Fruit fly (Drosophila melanogaster) whole organism, embryonic: ENCODE measurements around the gene Kaz1-ORFB.

Experiments used
- Abd-B ChIP-seq: fragments of 200-800 bp; sonication (Bioruptor generic); optimal IDR thresholded peaks from 2 replicates; lab custom pipeline; 2018; ENCODE audit warnings: missing biosample characterization, mild to moderate bottlenecking, missing genetic modification characterization, moderate library complexity
- Atf3 ChIP-seq: fragments of 200-800 bp; sonication (Bioruptor generic); optimal IDR thresholded peaks from 3 replicates; lab custom pipeline; 2016; ENCODE audit warnings: missing biosample characterization, missing genetic modification characterization
- BtbVII ChIP-seq: fragments of 200-800 bp; sonication (Bioruptor generic); optimal IDR thresholded peaks from 3 replicates; lab custom pipeline; 2017; ENCODE audit warnings: missing biosample characterization, mild to moderate bottlenecking, missing genetic modification characterization
- CG10565 ChIP-seq: fragments of 200-800 bp; sonication (Bioruptor generic); optimal IDR thresholded peaks from 3 replicates; lab custom pipeline; 2016; ENCODE audit warnings: missing biosample characterization, mild to moderate bottlenecking, missing genetic modification characterization
- CG10959 ChIP-seq: fragments of 200-800 bp; sonication (Bioruptor generic); IDR thresholded peaks from 2 replicates; pipeline ENCODE4 v1.3.6; 2022; ENCODE audit warnings: missing biosample characterization, missing genetic modification characterization
- CG11560 ChIP-seq: fragments of 200-800 bp; sonication (Bioruptor generic); IDR thresholded peaks from 3 replicates; pipeline ENCODE4 v1.3.6; 2022; ENCODE audit warnings: missing biosample characterization, missing genetic modification characterization
- CG11723 ChIP-seq: fragments of 200-800 bp; sonication (Bioruptor generic); optimal IDR thresholded peaks from 2 replicates; lab custom pipeline; 2017; ENCODE audit warnings: missing biosample characterization, mild to moderate bottlenecking, missing genetic modification characterization
- CG12104 ChIP-seq: fragments of 200-800 bp; sonication (Bioruptor generic); optimal IDR thresholded peaks from 3 replicates; lab custom pipeline; 2016; ENCODE audit warnings: missing biosample characterization, missing genetic modification characterization
- CG12942 ChIP-seq: fragments of 200-800 bp; sonication (Bioruptor generic); optimal IDR thresholded peaks from 3 replicates; lab custom pipeline; 2016; ENCODE audit warnings: missing biosample characterization, missing genetic modification characterization
- CG1647 ChIP-seq: fragments of 200-800 bp; sonication (Bioruptor generic); optimal IDR thresholded peaks from 3 replicates; lab custom pipeline; 2016; ENCODE audit warnings: missing biosample characterization, missing genetic modification characterization
- CG16779 ChIP-seq: fragments of 200-800 bp; sonication (Bioruptor generic); IDR thresholded peaks from 2 replicates; pipeline ENCODE4 v1.3.6; 2022; ENCODE audit warnings: missing biosample characterization, missing genetic modification characterization
- CG17912 ChIP-seq: fragments of 200-800 bp; sonication (Bioruptor generic); optimal IDR thresholded peaks from 2 replicates; lab custom pipeline; 2018; ENCODE audit warnings: missing biosample characterization, mild to moderate bottlenecking, missing genetic modification characterization
- CG2199 ChIP-seq: fragments of 200-800 bp; sonication (Bioruptor generic); IDR thresholded peaks from 3 replicates; pipeline ENCODE4 v1.3.6; 2022; ENCODE audit warnings: missing biosample characterization, missing genetic modification characterization
- CG30020 ChIP-seq: fragments of 200-800 bp; optimal IDR thresholded peaks from 2 replicates; lab custom pipeline; 2019; ENCODE audit warnings: missing biosample characterization, mild to moderate bottlenecking, missing genetic modification characterization, moderate library complexity
- CG32532 ChIP-seq: fragments of 200-800 bp; sonication (Bioruptor generic); IDR thresholded peaks from 2 replicates; pipeline ENCODE4 v1.3.6; 2022; ENCODE audit warnings: missing biosample characterization, missing genetic modification characterization
- CG34422 ChIP-seq: fragments of 200-800 bp; sonication (Bioruptor generic); IDR thresholded peaks from 3 replicates; pipeline ENCODE4 v1.3.6; 2022; ENCODE audit warnings: missing biosample characterization, missing genetic modification characterization
- CG4854 ChIP-seq: fragments of 200-800 bp; sonication (Bioruptor generic); optimal IDR thresholded peaks from 2 replicates; lab custom pipeline; 2016; ENCODE audit warnings: missing biosample characterization, missing genetic modification characterization, inconsistent platforms
- CG8359 ChIP-seq: fragments of 200-800 bp; sonication (Bioruptor generic); optimal IDR thresholded peaks from 2 replicates; lab custom pipeline; 2017; ENCODE audit warnings: missing biosample characterization, mild to moderate bottlenecking, missing genetic modification characterization, borderline replicate concordance
- CG9797 ChIP-seq: fragments of 200-800 bp; sonication (Bioruptor generic); optimal IDR thresholded peaks from 3 replicates; lab custom pipeline; 2018; ENCODE audit warnings: missing biosample characterization, mild to moderate bottlenecking, missing genetic modification characterization
- D19A ChIP-seq: fragments of 200-800 bp; optimal IDR thresholded peaks from 3 replicates; lab custom pipeline; 2019; ENCODE audit warnings: missing biosample characterization, mild to moderate bottlenecking, missing genetic modification characterization, moderate library complexity
- Dref ChIP-seq: fragments of 200-800 bp; sonication (Bioruptor generic); IDR thresholded peaks from 2 replicates; pipeline ENCODE4 v1.3.6; 2022; ENCODE audit warnings: missing biosample characterization, missing genetic modification characterization
- Ets97D ChIP-seq: fragments of 200-800 bp; sonication (Bioruptor generic); optimal IDR thresholded peaks from 3 replicates; lab custom pipeline; 2016; ENCODE audit warnings: missing biosample characterization, missing genetic modification characterization
- HLH4C ChIP-seq: fragments of 200-800 bp; sonication (Bioruptor generic); IDR thresholded peaks from 3 replicates; pipeline ENCODE4 v1.3.6; 2022; ENCODE audit warnings: missing biosample characterization, missing genetic modification characterization; ENCODE audit not compliant: partially characterized antibody
- Mad ChIP-seq: fragments of 200-800 bp; sonication (Bioruptor generic); optimal IDR thresholded peaks from 2 replicates; lab custom pipeline; 2016; ENCODE audit warnings: missing biosample characterization, missing genetic modification characterization
- Meics ChIP-seq: fragments of 200-800 bp; sonication (Bioruptor generic); optimal IDR thresholded peaks from 2 replicates; lab custom pipeline; 2017; ENCODE audit warnings: missing biosample characterization, mild to moderate bottlenecking, missing genetic modification characterization
- Mes4 ChIP-seq: fragments of 200-800 bp; sonication (Bioruptor generic); optimal IDR thresholded peaks from 2 replicates; lab custom pipeline; 2016; ENCODE audit warnings: missing biosample characterization, missing genetic modification characterization
- NC2β ChIP-seq: fragments of 200-800 bp; sonication (Bioruptor generic); optimal IDR thresholded peaks from 2 replicates; lab custom pipeline; 2016; ENCODE audit warnings: missing biosample characterization, missing genetic modification characterization
- Oaz ChIP-seq: fragments of 200-800 bp; sonication (Bioruptor generic); IDR thresholded peaks from 2 replicates; pipeline ENCODE4 v1.3.6; 2022; ENCODE audit warnings: missing biosample characterization, missing genetic modification characterization
- PHDP ChIP-seq: fragments of 200-800 bp; sonication (Bioruptor generic); optimal IDR thresholded peaks from 3 replicates; lab custom pipeline; 2018; ENCODE audit warnings: missing biosample characterization, mild to moderate bottlenecking, missing genetic modification characterization, moderate library complexity
- Ptx1 ChIP-seq: fragments of 200-800 bp; sonication (Bioruptor generic); IDR thresholded peaks from 2 replicates; pipeline ENCODE4 v1.3.6; 2022; ENCODE audit warnings: missing biosample characterization, missing genetic modification characterization
- Scr ChIP-seq: fragments of 200-800 bp; sonication (Bioruptor generic); IDR thresholded peaks from 2 replicates; pipeline ENCODE4 v1.3.6; 2022; ENCODE audit warnings: missing biosample characterization, missing genetic modification characterization; ENCODE audit not compliant: partially characterized antibody
- Usf ChIP-seq: fragments of 200-800 bp; sonication (Bioruptor generic); optimal IDR thresholded peaks from 2 replicates; lab custom pipeline; 2017; ENCODE audit warnings: missing genotype, missing biosample characterization, missing genetic modification characterization
- Xbp1 ChIP-seq: fragments of 200-800 bp; sonication (Bioruptor generic); optimal IDR thresholded peaks from 3 replicates; lab custom pipeline; 2016; ENCODE audit warnings: missing biosample characterization, mild to moderate bottlenecking, missing genetic modification characterization
- bbx ChIP-seq: fragments of 200-800 bp; sonication (Bioruptor generic); IDR thresholded peaks from 2 replicates; pipeline ENCODE4 v1.3.6; 2022; ENCODE audit warnings: missing biosample characterization, missing genetic modification characterization; ENCODE audit not compliant: partially characterized antibody
- bigmax ChIP-seq: fragments of 200-800 bp; sonication (Bioruptor generic); optimal IDR thresholded peaks from 2 replicates; lab custom pipeline; 2018; ENCODE audit warnings: missing biosample characterization, mild to moderate bottlenecking, missing genetic modification characterization
- chn ChIP-seq: fragments of 200-800 bp; sonication (Bioruptor generic); optimal IDR thresholded peaks from 2 replicates; lab custom pipeline; 2016; ENCODE audit warnings: missing biosample characterization, missing genetic modification characterization
- dpn ChIP-seq, 2 experiments: fragments of 200-800 bp; sonication (Bioruptor generic); optimal IDR thresholded peaks; 3 replicates each; lab custom pipeline; 2016; ENCODE audit warnings: missing biosample characterization in 2 of 2, missing genetic modification characterization in 2 of 2
- eyg ChIP-seq: fragments of 200-800 bp; sonication (Bioruptor generic); optimal IDR thresholded peaks from 3 replicates; lab custom pipeline; 2016; ENCODE audit warnings: missing biosample characterization, missing genetic modification characterization
- gem ChIP-seq: fragments of 200-800 bp; sonication (Bioruptor generic); optimal IDR thresholded peaks from 2 replicates; lab custom pipeline; 2019; ENCODE audit warnings: missing biosample characterization, mild to moderate bottlenecking, missing genetic modification characterization, moderate library complexity
- kah ChIP-seq: fragments of 200-800 bp; sonication (Bioruptor generic); optimal IDR thresholded peaks from 2 replicates; lab custom pipeline; 2018; ENCODE audit warnings: missing biosample characterization, mild to moderate bottlenecking, missing genetic modification characterization
- nom ChIP-seq: fragments of 200-800 bp; sonication (Bioruptor generic); optimal IDR thresholded peaks from 2 replicates; lab custom pipeline; 2017; ENCODE audit warnings: missing biosample characterization, missing genetic modification characterization, mild to moderate bottlenecking, moderate library complexity, missing genetic modification reagents
- org-1 ChIP-seq: fragments of 200-800 bp; sonication (Bioruptor generic); optimal IDR thresholded peaks from 2 replicates; lab custom pipeline; 2017; ENCODE audit warnings: missing biosample characterization, missing genetic modification characterization
- pfk ChIP-seq: fragments of 200-800 bp; sonication (Bioruptor generic); optimal IDR thresholded peaks from 2 replicates; lab custom pipeline; 2018; ENCODE audit warnings: missing biosample characterization, mild to moderate bottlenecking, missing genetic modification characterization, moderate library complexity
- salm ChIP-seq: fragments of 200-800 bp; sonication (Bioruptor generic); optimal IDR thresholded peaks from 2 replicates; lab custom pipeline; 2018; ENCODE audit warnings: missing biosample characterization, mild to moderate bottlenecking, missing genetic modification characterization
- sim ChIP-seq: fragments of 200-800 bp; sonication (Bioruptor generic); IDR thresholded peaks from 2 replicates; pipeline ENCODE4 v1.3.6; 2022; ENCODE audit warnings: missing biosample characterization, missing genetic modification characterization
- sima ChIP-seq: fragments of 200-800 bp; sonication (Bioruptor generic); optimal IDR thresholded peaks from 2 replicates; lab custom pipeline; 2016; ENCODE audit warnings: missing biosample characterization, missing genetic modification characterization
- tll ChIP-seq, 2 experiments: fragments of 200-800 bp in 1 of 2; fragments of >200 bp in 1 of 2; sonication (Bioruptor generic) in 1 of 2; optimal IDR thresholded peaks; 2 replicates each; lab custom pipeline; 2017 to 2019; ENCODE audit warnings: missing biosample characterization in 2 of 2, missing genetic modification characterization in 2 of 2, mild to moderate bottlenecking in 1 of 2, moderate library complexity in 1 of 2
- twi ChIP-seq: fragments of 200-800 bp; optimal IDR thresholded peaks from 2 replicates; lab custom pipeline; 2019; ENCODE audit warnings: missing biosample characterization, mild to moderate bottlenecking, missing genetic modification characterization, moderate library complexity
- vvl ChIP-seq: fragments of 200-800 bp; sonication (Bioruptor generic); IDR thresholded peaks from 2 replicates; pipeline ENCODE4 v1.3.6; 2022; ENCODE audit warnings: missing biosample characterization, missing genetic modification characterization
- zen ChIP-seq: fragments of 200-800 bp; sonication (Bioruptor generic); optimal IDR thresholded peaks from 3 replicates; lab custom pipeline; 2018; ENCODE audit warnings: missing biosample characterization, mild to moderate bottlenecking, missing genetic modification characterization, moderate library complexity

Gene Kaz1-ORFB

DNA sequence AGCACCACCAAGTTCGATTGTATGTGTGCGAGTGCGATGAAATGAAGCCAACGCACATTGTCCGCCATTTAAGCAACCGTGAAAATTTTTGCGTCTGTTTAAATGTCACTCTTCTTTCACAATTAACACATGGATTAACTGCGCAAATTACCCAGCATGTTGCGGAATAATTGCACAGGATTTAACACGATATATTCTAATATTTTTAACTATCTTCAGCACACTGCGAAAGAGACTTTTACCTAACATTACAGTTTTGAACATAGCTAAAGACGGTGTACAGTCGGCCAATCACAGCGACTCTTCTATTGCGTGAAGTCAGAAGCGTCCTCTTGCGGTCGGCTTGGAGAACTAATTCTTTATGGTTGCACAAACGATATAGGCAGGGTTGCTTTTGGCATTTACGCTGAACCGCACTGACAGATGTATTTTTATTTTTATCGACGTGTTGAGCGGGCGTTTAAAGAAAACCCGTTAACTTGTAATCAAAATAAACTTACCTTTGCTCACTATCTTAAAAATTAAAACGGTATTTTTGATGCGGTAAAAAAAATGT lies 30.3 kb downstream of the Kaz1-ORFB start (continued):
- no peak for TF ChIP-seq sima (GFP tag; lab: Kevin White, UChicago)
- 0 out of 3 replicates have a peak, but pooled peaks have one; percentile 17 for TF ChIP-seq CG11560
- TF ChIP-seq HLH4C: peak; percentile 64; the same call in 2 of the 3 replicates
- TF ChIP-seq CG32532 (GFP tag; lab: Robert Waterston, UW): peak; percentile 37
- peak; percentile 61 for TF ChIP-seq Scr (GFP tag; lab: Robert Waterston, UW)
- TF ChIP-seq Mes4: peak; percentile 49
- peak; percentile 48 for TF ChIP-seq pfk (GFP tag; lab: Kevin White, UChicago)
- no peak for TF ChIP-seq CG10959 (GFP tag; lab: Robert Waterston, UW)
- no peak for TF ChIP-seq CG11723 (GFP tag; lab: Kevin White, UChicago)
- no peak for TF ChIP-seq sim (GFP tag; lab: Robert Waterston, UW)
- no peak for TF ChIP-seq CG12942 (GFP tag; lab: Kevin White, UChicago)
- TF ChIP-seq CG16779 (GFP tag; lab: Robert Waterston, UW): no peak
- TF ChIP-seq Ptx1 (GFP tag; lab: Robert Waterston, UW): peak; percentile 22; the same call in 1 of the 2 replicates
- peak; percentile 67 for TF ChIP-seq CG17912 (GFP tag; lab: Kevin White, UChicago)
- TF ChIP-seq CG30020 (tag; lab: Kevin White, UChicago): peak; percentile 73
- 0 out of 3 replicates have a peak, but pooled peaks have one; percentile 50 for TF ChIP-seq CG2199 (GFP tag; lab: Robert Waterston, UW)
- TF ChIP-seq salm (tag; lab: Kevin White, UChicago): no peak
- no peak for TF ChIP-seq kah (GFP tag; lab: Kevin White, UChicago)
- no peak for TF ChIP-seq tll (GFP tag; optimal IDR thresholded peaks at IDR 0.05; lab: Kevin White, UChicago)
- TF ChIP-seq bbx (GFP tag; lab: Robert Waterston, UW): peak; percentile 73
- TF ChIP-seq bigmax (GFP tag; lab: Kevin White, UChicago): peak; percentile 54
- TF ChIP-seq PHDP (tag; lab: Kevin White, UChicago): no peak
- TF ChIP-seq Abd-B (GFP tag; lab: Kevin White, UChicago): no peak
- TF ChIP-seq eyg: peak; percentile 17
- peak; percentile 54 for TF ChIP-seq zen (tag; lab: Kevin White, UChicago)
- peak; percentile 62 for TF ChIP-seq Xbp1
- no peak for TF ChIP-seq CG12104 (GFP tag; lab: Kevin White, UChicago)
- no peak for TF ChIP-seq org-1 (GFP tag; lab: Kevin White, UChicago)
- no peak for TF ChIP-seq BtbVII (GFP tag; lab: Kevin White, UChicago)
- no peak for TF ChIP-seq Usf (GFP tag; lab: Kevin White, UChicago)
- TF ChIP-seq CG9797: peak; percentile 49
- no peak for TF ChIP-seq D19A (tag; lab: Kevin White, UChicago)
- TF ChIP-seq CG10565 (GFP tag; lab: Kevin White, UChicago): no peak
- TF ChIP-seq NC2β: peak; percentile 68
- TF ChIP-seq gem (tag; lab: Kevin White, UChicago): no peak
- TF ChIP-seq CG34422 (GFP tag; lab: Robert Waterston, UW): 0 out of 3 replicates have a peak, but pooled peaks have one; percentile 21
- TF ChIP-seq Meics: no peak
- TF ChIP-seq CG8359 (GFP tag; lab: Kevin White, UChicago): no peak
- TF ChIP-seq CG1647 (GFP tag; lab: Kevin White, UChicago): no peak
- peak; percentile 18 for TF ChIP-seq chn (GFP tag; lab: Kevin White, UChicago)
- TF ChIP-seq dpn (GFP tag; optimal IDR thresholded peaks at IDR 0.05; lab: Kevin White, UChicago): peak; percentile 46 to 48
- TF ChIP-seq Atf3: peak; percentile 53
- TF ChIP-seq nom: peak; percentile 26
- peak; percentile 49 for TF ChIP-seq CG4854 (GFP tag; lab: Kevin White, UChicago)
- TF ChIP-seq Oaz (GFP tag; lab: Robert Waterston, UW): peak; percentile 10; the same call in 1 of the 2 replicates
- peak; percentile 97 for TF ChIP-seq Ets97D (GFP tag; lab: Kevin White, UChicago)
- TF ChIP-seq Dref (GFP tag; lab: Robert Waterston, UW): peak; percentile 97
- peak; percentile 44 for TF ChIP-seq twi (tag; lab: Kevin White, UChicago)
- TF ChIP-seq Mad (GFP tag; lab: Kevin White, UChicago): peak; percentile 9
- no peak for TF ChIP-seq vvl (GFP tag; lab: Robert Waterston, UW)
